Worm (Caenorhabditis elegans): ENCODE measurements around the gene cpg-19.

ce11 chrX:16604096-16604495, 17.5 kb upstream of the cpg-19 start:
- TF ChIP-seq ztf-29 (GFP tag; IDR thresholded peaks at IDR 0.05) (no peak), flt-1 (GFP tag; IDR thresholded peaks at IDR 0.05) (no peak), ztf-23 (GFP tag; IDR thresholded peaks at IDR 0.05) (no peak), ref-1 (GFP tag; conservative IDR thresholded peaks at IDR 0.05) (no peak), cog-1 (tag; optimal IDR thresholded peaks at IDR 0.05) (no peak), tab-1 (GFP tag; IDR thresholded peaks at IDR 0.05) (no peak), med-1 (GFP tag; optimal IDR thresholded peaks at IDR 0.05; ENCODE audit: insufficient read depth) (no peak), klf-2 (GFP tag; conservative IDR thresholded peaks at IDR 0.05) (no peak)

Data from whole organism, midembryonic.